Fruit fly (Drosophila melanogaster) whole organism, embryonic: ENCODE results near the gene mRpL33.

ENCODE experiments used
- B-H1 ChIP-seq: fragments of 200-800 bp; sonication (Bioruptor generic); IDR thresholded peaks from 3 replicates; pipeline ENCODE4 v1.3.6; 2022; ENCODE audit warnings: missing biosample characterization, missing genetic modification characterization
- B-H2 ChIP-seq: fragments of 200-800 bp; sonication (Bioruptor generic); optimal IDR thresholded peaks from 2 replicates; lab custom pipeline; 2018; ENCODE audit warnings: missing biosample characterization, mild to moderate bottlenecking, missing genetic modification characterization
- CG11504 ChIP-seq: fragments of 200-800 bp; sonication (Bioruptor generic); optimal IDR thresholded peaks from 3 replicates; lab custom pipeline; 2019; ENCODE audit warnings: missing biosample characterization, mild to moderate bottlenecking, missing genetic modification characterization, moderate library complexity
- CG12942 ChIP-seq: fragments of 200-800 bp; sonication (Bioruptor generic); optimal IDR thresholded peaks from 3 replicates; lab custom pipeline; 2016; ENCODE audit warnings: missing biosample characterization, missing genetic modification characterization
- CG1603 ChIP-seq: fragments of 200-800 bp; sonication (Bioruptor generic); optimal IDR thresholded peaks from 2 replicates; lab custom pipeline; 2019; ENCODE audit warnings: missing biosample characterization, mild to moderate bottlenecking, missing genetic modification characterization, moderate library complexity
- CG16779 ChIP-seq: fragments of 200-800 bp; sonication (Bioruptor generic); IDR thresholded peaks from 2 replicates; pipeline ENCODE4 v1.3.6; 2022; ENCODE audit warnings: missing biosample characterization, missing genetic modification characterization
- CG18619 ChIP-seq: fragments of 200-800 bp; sonication (Bioruptor generic); optimal IDR thresholded peaks from 3 replicates; lab custom pipeline; 2017; ENCODE audit warnings: missing biosample characterization, mild to moderate bottlenecking, missing genetic modification characterization
- CG2120 ChIP-seq: fragments of 200-800 bp; sonication (Bioruptor generic); optimal IDR thresholded peaks from 3 replicates; lab custom pipeline; 2016; ENCODE audit warnings: missing biosample characterization, missing genetic modification characterization
- CG32532 ChIP-seq: fragments of 200-800 bp; sonication (Bioruptor generic); IDR thresholded peaks from 2 replicates; pipeline ENCODE4 v1.3.6; 2022; ENCODE audit warnings: missing biosample characterization, missing genetic modification characterization
- CG6254 ChIP-seq: fragments of 200-800 bp; sonication (Bioruptor generic); optimal IDR thresholded peaks from 3 replicates; lab custom pipeline; 2017; ENCODE audit warnings: mild to moderate bottlenecking, missing biosample characterization, missing genetic modification reagents, missing genetic modification characterization
- CG6689 ChIP-seq: fragments of 200-800 bp; sonication (Bioruptor generic); IDR thresholded peaks from 2 replicates; pipeline ENCODE4 v1.3.6; 2022; ENCODE audit warnings: missing biosample characterization, missing genetic modification characterization
- CG6791 ChIP-seq: fragments of 200-800 bp; sonication (Bioruptor generic); IDR thresholded peaks from 3 replicates; pipeline ENCODE4 v1.3.6; 2022; ENCODE audit warnings: missing biosample characterization, missing genetic modification characterization; ENCODE audit not compliant: partially characterized antibody
- CG7839 ChIP-seq: fragments of 200-800 bp; sonication (Bioruptor generic); optimal IDR thresholded peaks from 3 replicates; lab custom pipeline; 2018; ENCODE audit warnings: missing biosample characterization, mild to moderate bottlenecking, missing genetic modification characterization, moderate library complexity
- CG8290 ChIP-seq, 3 experiments: fragments of 200-800 bp; sonication (Bioruptor generic); optimal IDR thresholded peaks; 2 replicates each; lab custom pipeline; 2016 to 2019; ENCODE audit warnings: missing biosample characterization in 3 of 3, missing genetic modification characterization in 3 of 3, mild to moderate bottlenecking in 2 of 3, moderate library complexity in 1 of 3
- Dad ChIP-seq: fragments of 200-800 bp; sonication (Bioruptor generic); optimal IDR thresholded peaks from 3 replicates; lab custom pipeline; 2016; ENCODE audit warnings: missing biosample characterization, missing genetic modification characterization
- Dbx ChIP-seq: fragments of 200-800 bp; sonication (Bioruptor generic); IDR thresholded peaks from 3 replicates; pipeline ENCODE4 v1.3.6; 2022; ENCODE audit warnings: missing biosample characterization, missing genetic modification characterization
- Dp ChIP-seq: fragments of 200-800 bp; sonication (Bioruptor generic); optimal IDR thresholded peaks from 2 replicates; lab custom pipeline; 2018; ENCODE audit warnings: missing biosample characterization, mild to moderate bottlenecking, missing genetic modification characterization, moderate library complexity
- Drgx ChIP-seq: fragments of 200-800 bp; sonication (Bioruptor generic); IDR thresholded peaks from 2 replicates; pipeline ENCODE4 v1.3.6; 2022; ENCODE audit warnings: missing biosample characterization, missing genetic modification characterization
- Elba2 ChIP-seq: fragments of 200-800 bp; sonication (Bioruptor generic); optimal IDR thresholded peaks from 3 replicates; lab custom pipeline; 2016; ENCODE audit warnings: missing biosample characterization, missing genetic modification characterization
- Fer1 ChIP-seq: fragments of 200-800 bp; sonication (Bioruptor generic); optimal IDR thresholded peaks from 2 replicates; lab custom pipeline; 2017; ENCODE audit warnings: missing biosample characterization, mild to moderate bottlenecking, missing genetic modification characterization
- Hmr ChIP-seq: fragments of 200-800 bp; sonication (Bioruptor generic); optimal IDR thresholded peaks from 3 replicates; lab custom pipeline; 2017; ENCODE audit warnings: mild to moderate bottlenecking, missing biosample characterization, missing genetic modification reagents, missing genetic modification characterization
- MBD-R2 ChIP-seq: fragments of 200-800 bp; sonication (Bioruptor generic); IDR thresholded peaks from 2 replicates; pipeline ENCODE4 v1.3.6; 2022; ENCODE audit warnings: missing biosample characterization, missing genetic modification characterization
- NK7.1 ChIP-seq: fragments of 200-800 bp; sonication (Bioruptor generic); optimal IDR thresholded peaks from 3 replicates; lab custom pipeline; 2016; ENCODE audit warnings: missing biosample characterization, missing genetic modification characterization
- Ptx1 ChIP-seq: fragments of 200-800 bp; sonication (Bioruptor generic); IDR thresholded peaks from 2 replicates; pipeline ENCODE4 v1.3.6; 2022; ENCODE audit warnings: missing biosample characterization, missing genetic modification characterization
- Sry-δ ChIP-seq: fragments of 200-800 bp; sonication (Bioruptor generic); optimal IDR thresholded peaks from 2 replicates; lab custom pipeline; 2016; ENCODE audit warnings: missing biosample characterization, missing genetic modification characterization
- az2 ChIP-seq: fragments of 200-800 bp; sonication (Bioruptor generic); optimal IDR thresholded peaks from 3 replicates; lab custom pipeline; 2016; ENCODE audit warnings: missing biosample characterization, missing genetic modification characterization
- cad ChIP-seq: fragments of >200 bp; optimal IDR thresholded peaks from 2 replicates; lab custom pipeline; 2017; ENCODE audit warnings: missing biosample characterization, missing genetic modification characterization
- corto ChIP-seq: fragments of 200-800 bp; sonication (Bioruptor generic); optimal IDR thresholded peaks from 2 replicates; lab custom pipeline; 2016; ENCODE audit warnings: missing biosample characterization, mild to moderate bottlenecking, missing genetic modification characterization, moderate library complexity
- dmrt99B ChIP-seq: fragments of 200-800 bp; sonication (Bioruptor generic); optimal IDR thresholded peaks from 2 replicates; lab custom pipeline; 2018; ENCODE audit warnings: missing biosample characterization, mild to moderate bottlenecking, missing genetic modification characterization, moderate library complexity
- gem ChIP-seq: fragments of 200-800 bp; sonication (Bioruptor generic); optimal IDR thresholded peaks from 2 replicates; lab custom pipeline; 2019; ENCODE audit warnings: missing biosample characterization, mild to moderate bottlenecking, missing genetic modification characterization, moderate library complexity
- grau ChIP-seq: fragments of 200-800 bp; optimal IDR thresholded peaks from 3 replicates; lab custom pipeline; 2019; ENCODE audit warnings: missing biosample characterization, mild to moderate bottlenecking, missing genetic modification characterization, moderate library complexity
- gro ChIP-seq: fragments of 200-800 bp; sonication (Bioruptor generic); optimal IDR thresholded peaks from 2 replicates; lab custom pipeline; 2016; ENCODE audit warnings: missing biosample characterization, missing genetic modification characterization
- ind ChIP-seq: fragments of 200-800 bp; sonication (Bioruptor generic); optimal IDR thresholded peaks from 3 replicates; lab custom pipeline; 2016; ENCODE audit warnings: missing biosample characterization, missing genetic modification characterization
- insv ChIP-seq, 2 experiments: fragments of 200-800 bp; sonication (Bioruptor generic); optimal IDR thresholded peaks; 3 replicates each; lab custom pipeline; 2016 to 2018; ENCODE audit warnings: missing biosample characterization in 2 of 2, missing genetic modification characterization in 2 of 2
- lab ChIP-seq: fragments of 200-800 bp; sonication (Bioruptor generic); optimal IDR thresholded peaks from 3 replicates; lab custom pipeline; 2017; ENCODE audit warnings: missing biosample characterization, missing genetic modification characterization, mild to moderate bottlenecking, moderate library complexity, missing genetic modification reagents
- mam ChIP-seq: fragments of 200-800 bp; sonication (Bioruptor generic); optimal IDR thresholded peaks from 3 replicates; lab custom pipeline; 2016; ENCODE audit warnings: missing biosample characterization, missing genetic modification characterization
- otp ChIP-seq: fragments of 200-800 bp; sonication (Bioruptor generic); IDR thresholded peaks from 3 replicates; pipeline ENCODE4, ENCODE4 v1.3.6; 2022; ENCODE audit warnings: missing biosample characterization, missing genetic modification characterization
- pan ChIP-seq, 4 experiments: fragments of >200 bp in 3 of 4; fragments of 200-800 bp in 1 of 4; sonication (Bioruptor generic) in 1 of 4; optimal IDR thresholded peaks in 3 of 4; IDR thresholded peaks in 1 of 4; 2 replicates each; pipeline versions ENCODE4 v1.3.6 to Lab custom; 2017 to 2022; ENCODE audit warnings: missing biosample characterization in 2 of 4, missing genetic modification characterization in 2 of 4, mixed read lengths in 1 of 4
- prd ChIP-seq, 3 experiments: fragments of >200 bp in 2 of 3; fragments of 200-800 bp in 1 of 3; sonication (Bioruptor generic) in 1 of 3; optimal IDR thresholded peaks in 2 of 3; IDR thresholded peaks in 1 of 3; 2 replicates in 2 of 3; 3 replicates in 1 of 3; pipeline versions ENCODE4 v1.3.6 to Lab custom; 2017 to 2022; ENCODE audit warnings: missing biosample characterization in 1 of 3, missing genetic modification characterization in 1 of 3
- row ChIP-seq: fragments of 200-800 bp; sonication (Bioruptor generic); IDR thresholded peaks from 3 replicates; pipeline ENCODE4 v1.3.6; 2022; ENCODE audit warnings: missing biosample characterization, missing genetic modification characterization
- seq ChIP-seq: fragments of 200-800 bp; sonication (Bioruptor generic); IDR thresholded peaks from 2 replicates; pipeline ENCODE4 v1.3.6; 2022; ENCODE audit warnings: missing biosample characterization, missing genetic modification characterization
- shn ChIP-seq: fragments of 200-800 bp; sonication (Bioruptor generic); optimal IDR thresholded peaks from 3 replicates; lab custom pipeline; 2016; ENCODE audit warnings: missing biosample characterization, missing genetic modification characterization
- sisA ChIP-seq: fragments of 200-800 bp; sonication (Bioruptor generic); IDR thresholded peaks from 2 replicates; pipeline ENCODE4 v1.3.6; 2022; ENCODE audit warnings: missing biosample characterization, missing genetic modification characterization
- slbo ChIP-seq: fragments of 200-800 bp; sonication (Bioruptor generic); IDR thresholded peaks from 2 replicates; pipeline ENCODE4 v1.3.6; 2022; ENCODE audit warnings: missing biosample characterization, missing genetic modification characterization
- sug ChIP-seq: fragments of 200-800 bp; optimal IDR thresholded peaks from 2 replicates; lab custom pipeline; 2019; ENCODE audit warnings: missing biosample characterization, mild to moderate bottlenecking, missing genetic modification characterization, moderate library complexity
- tin ChIP-seq: fragments of 200-800 bp; sonication (Bioruptor generic); optimal IDR thresholded peaks from 3 replicates; lab custom pipeline; 2016; ENCODE audit warnings: missing biosample characterization, missing genetic modification characterization
- unpg ChIP-seq: fragments of 200-800 bp; sonication (Bioruptor generic); optimal IDR thresholded peaks from 3 replicates; lab custom pipeline; 2018; ENCODE audit warnings: missing biosample characterization, mild to moderate bottlenecking, missing genetic modification characterization, moderate library complexity

mRpL33 gene

dm6 chrX:4366196-4366595 is 44.2 kb upstream of the mRpL33 start, which contains the start of gene CG3626 (continued):
- TF ChIP-seq Elba2 (peak; percentile 1), otp (GFP tag; lab: Robert Waterston, UW) (no peak), insv (GFP tag; optimal IDR thresholded peaks at IDR 0.05; lab: Kevin White, UChicago) (peak in 1 of 2 experiments; percentile 23), Dad (GFP tag; lab: Kevin White, UChicago) (peak; percentile 12), B-H2 (GFP tag; lab: Kevin White, UChicago) (peak; percentile 35), unpg (GFP tag; lab: Kevin White, UChicago) (no peak), Sry-δ (peak; percentile 97), cad (GFP tag; lab: Kevin White, UChicago) (no peak), CG6791 (GFP tag; lab: Robert Waterston, UW) (peak; percentile 87), B-H1 (GFP tag; lab: Robert Waterston, UW) (no peak), shn (GFP tag; lab: Kevin White, UChicago) (peak; percentile 14), NK7.1 (no peak), corto (GFP tag; lab: Kevin White, UChicago) (no peak), CG16779 (GFP tag; lab: Robert Waterston, UW) (no peak), sug (tag; lab: Kevin White, UChicago) (no peak), seq (no peak), Dbx (0 out of 3 replicates have a peak, but pooled peaks have one; percentile 15)

- no peak for TF ChIP-seq B-H1 (GFP tag; lab: Robert Waterston, UW)
Observed at dm6 chrX:4358515-4358914, 36.5 kb upstream of the mRpL33 start.

dm6 chrX:4329809-4330208 is 7.8 kb upstream of the mRpL33 start:
- TF ChIP-seq Ptx1 (GFP tag; lab: Robert Waterston, UW) (0 out of 2 replicates have a peak, but pooled peaks have one; percentile 21), CG6689 (GFP tag; lab: Robert Waterston, UW) (peak; percentile 34; the same call in 1 of the 2 replicates), gem (tag; lab: Kevin White, UChicago) (peak; percentile 17), mam (GFP tag; lab: Kevin White, UChicago) (peak; percentile 30), Fer1 (GFP tag; lab: Kevin White, UChicago) (peak; percentile 8), gro (GFP tag; lab: Kevin White, UChicago) (no peak), CG18619 (GFP tag; lab: Kevin White, UChicago) (no peak), ind (GFP tag; lab: Kevin White, UChicago) (peak; percentile 13), CG11504 (tag; lab: Kevin White, UChicago) (peak; percentile 16), lab (GFP tag; lab: Kevin White, UChicago) (peak; percentile 56), CG6254 (GFP tag; lab: Kevin White, UChicago) (no peak), CG2120 (GFP tag; lab: Kevin White, UChicago) (peak; percentile 44), prd (optimal IDR thresholded peaks at IDR 0.05; lab: Kevin White, UChicago) (no peak), prd (GFP tag; IDR thresholded peaks at IDR 0.05; lab: Robert Waterston, UW) (0 out of 3 replicates have a peak, but pooled peaks have one; percentile 21), sisA (peak; percentile 37), Dp (GFP tag; lab: Kevin White, UChicago) (no peak), slbo (GFP tag; lab: Robert Waterston, UW) (peak; percentile 46), row (GFP tag; lab: Robert Waterston, UW) (peak; percentile 35; the same call in 1 of the 3 replicates), dmrt99B (tag; lab: Kevin White, UChicago) (peak; percentile 9), CG12942 (GFP tag; lab: Kevin White, UChicago) (no peak), tin (GFP tag; lab: Kevin White, UChicago) (peak; percentile 14), CG7839 (tag; lab: Kevin White, UChicago) (peak; percentile 18), Drgx (GFP tag; lab: Robert Waterston, UW) (peak; percentile 16; the same call in 1 of the 2 replicates), CG8290 (GFP tag; optimal IDR thresholded peaks at IDR 0.05; lab: Kevin White, UChicago) (no peak), CG8290 (tag; optimal IDR thresholded peaks at IDR 0.05; lab: Kevin White, UChicago) (peak in 1 of 2 experiments; percentile 51), grau (tag; lab: Kevin White, UChicago) (peak; percentile 9), az2 (GFP tag; lab: Kevin White, UChicago) (no peak), Hmr (GFP tag; lab: Kevin White, UChicago) (peak; percentile 35), MBD-R2 (peak; percentile 15; the same call in 1 of the 2 replicates), CG1603 (tag; lab: Kevin White, UChicago) (peak; percentile 17), pan (optimal IDR thresholded peaks at IDR 0.05; lab: Kevin White, UChicago) (no peak), pan (GFP tag; optimal IDR thresholded peaks at IDR 0.05 in 1 of 2, IDR thresholded peaks at IDR 0.05 in 1 of 2) (peak in 1 of 2 experiments; percentile 34), CG32532 (GFP tag; lab: Robert Waterston, UW) (0 out of 2 replicates have a peak, but pooled peaks have one; percentile 10)
